Fruit fly (Drosophila melanogaster) whole organism, wandering third instar larva: Measurements from ENCODE around the gene CG7988.

Experiments used
- Abd-B ChIP-seq: fragments of >200 bp; optimal IDR thresholded peaks from 2 replicates; lab custom pipeline; 2017; ENCODE audit warnings: missing biosample characterization, missing genetic modification characterization
- CG32264 ChIP-seq: fragments of 200-800 bp; sonication (Bioruptor generic); optimal IDR thresholded peaks from 2 replicates; lab custom pipeline; 2016; ENCODE audit warnings: missing biosample characterization, missing genetic modification characterization
- CrebA ChIP-seq: fragments of 200-800 bp; sonication (Bioruptor generic); optimal IDR thresholded peaks from 2 replicates; lab custom pipeline; 2016; ENCODE audit warnings: missing biosample characterization, mild to moderate bottlenecking, missing genetic modification characterization, borderline replicate concordance
- Dfd ChIP-seq: fragments of >200 bp; optimal IDR thresholded peaks from 2 replicates; lab custom pipeline; 2017; ENCODE audit warnings: missing biosample characterization, missing genetic modification characterization
- Dif ChIP-seq: fragments of 200-275, 200-300 bp; sonication (Bioruptor generic); optimal IDR thresholded peaks from 2 replicates; lab custom pipeline; 2018; ENCODE audit warnings: missing biosample characterization, missing genetic modification characterization; ENCODE audit not compliant: partially characterized antibody
- GATAd ChIP-seq: sonication (Bioruptor generic); optimal IDR thresholded peaks from 2 replicates; lab custom pipeline; 2016; ENCODE audit warnings: missing biosample characterization, missing genetic modification characterization
- Hr83 ChIP-seq: fragments of 200-300 bp; sonication (Bioruptor generic); optimal IDR thresholded peaks from 2 replicates; lab custom pipeline; 2016; ENCODE audit warnings: missing biosample characterization, mild to moderate bottlenecking, missing genetic modification characterization, moderate library complexity; ENCODE audit not compliant: poor library complexity, severe bottlenecking
- Jra ChIP-seq: sonication (Bioruptor generic); optimal IDR thresholded peaks from 2 replicates; lab custom pipeline; 2016; ENCODE audit warnings: missing biosample characterization, missing genetic modification characterization
- Myc ChIP-seq: fragments of >200 bp; optimal IDR thresholded peaks from 2 replicates; lab custom pipeline; 2017
- OdsH ChIP-seq: fragments of 200-800 bp; sonication (Bioruptor generic); optimal IDR thresholded peaks from 2 replicates; lab custom pipeline; 2016; ENCODE audit warnings: missing biosample characterization, mild to moderate bottlenecking, missing genetic modification characterization
- Rel ChIP-seq, 2 experiments: fragments of 200-800 bp; sonication (Bioruptor generic) in 1 of 2; optimal IDR thresholded peaks; 2 replicates in 1 of 2; 3 replicates in 1 of 2; lab custom pipeline; 2016 to 2019; ENCODE audit warnings: mild to moderate bottlenecking in 2 of 2, missing biosample characterization in 2 of 2, missing genetic modification characterization in 2 of 2, moderate library complexity in 1 of 2
- Vsx2 ChIP-seq: fragments of 200-300, 225-300 bp; sonication (Bioruptor generic); optimal IDR thresholded peaks from 2 replicates; lab custom pipeline; 2018; ENCODE audit warnings: missing biosample characterization, missing genetic modification characterization; ENCODE audit not compliant: partially characterized antibody
- br ChIP-seq: fragments of 200-800 bp; sonication (Bioruptor generic); optimal IDR thresholded peaks from 2 replicates; lab custom pipeline; 2016; ENCODE audit warnings: missing biosample characterization, missing genetic modification characterization
- dl ChIP-seq, 2 experiments: fragments of 175-275, 200-275 bp in 1 of 2; fragments of 200-275 bp in 1 of 2; sonication (Bioruptor generic); optimal IDR thresholded peaks; lab custom pipeline; 2018; ENCODE audit warnings: mild to moderate bottlenecking in 2 of 2, missing biosample characterization in 2 of 2, missing genetic modification characterization in 2 of 2, moderate library complexity in 2 of 2; ENCODE audit not compliant: partially characterized antibody in 2 of 2, insufficient read depth in 1 of 2
- dsf ChIP-seq: sonication (Bioruptor generic); optimal IDR thresholded peaks from 2 replicates; lab custom pipeline; 2016; ENCODE audit warnings: missing biosample characterization, missing genetic modification characterization, borderline replicate concordance
- ey ChIP-seq: fragments of 200-800 bp; sonication (Bioruptor generic); optimal IDR thresholded peaks from 2 replicates; lab custom pipeline; 2016; ENCODE audit warnings: missing biosample characterization, missing genetic modification characterization
- foxo ChIP-seq, 2 experiments: fragments of 200-800 bp; sonication (Bioruptor generic); optimal IDR thresholded peaks; 2 replicates in 1 of 2; 3 replicates in 1 of 2; lab custom pipeline; 2016 to 2017; ENCODE audit warnings: missing biosample characterization in 2 of 2, missing genetic modification characterization in 2 of 2
- fru ChIP-seq: fragments of 200-800 bp; sonication (Bioruptor generic); optimal IDR thresholded peaks from 3 replicates; lab custom pipeline; 2016; ENCODE audit warnings: missing biosample characterization, mild to moderate bottlenecking, missing genetic modification characterization
- lola ChIP-seq: fragments of >200 bp; optimal IDR thresholded peaks from 2 replicates; lab custom pipeline; 2017; ENCODE audit warnings: missing biosample characterization, missing genetic modification characterization
- sv ChIP-seq: fragments of 200-800 bp; sonication (Bioruptor generic); optimal IDR thresholded peaks from 3 replicates; lab custom pipeline; 2016; ENCODE audit warnings: missing biosample characterization, missing genetic modification characterization
- usp ChIP-seq: fragments of >200 bp; optimal IDR thresholded peaks from 2 replicates; lab custom pipeline; 2017; ENCODE audit warnings: missing biosample characterization, missing genetic modification characterization

The CG7988 gene

DNA sequence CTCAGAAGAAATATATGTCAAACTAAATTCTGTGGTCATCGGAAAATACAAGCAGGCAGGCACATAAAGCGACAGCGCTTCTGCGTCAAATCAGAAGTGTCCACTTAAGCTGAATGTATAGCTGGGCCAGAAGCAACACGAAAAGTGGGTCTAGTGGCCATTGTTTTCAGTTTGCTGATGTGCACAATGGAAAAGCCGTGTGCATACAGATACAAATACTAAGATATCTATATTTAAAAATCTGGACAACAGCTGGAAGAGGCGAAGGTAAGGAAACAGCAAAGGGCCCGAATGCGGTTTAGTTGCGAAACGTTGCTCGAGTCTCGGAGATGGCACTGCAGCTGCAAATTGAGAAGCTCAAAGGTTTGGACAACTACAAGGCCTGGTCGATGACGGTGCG, 30.5 kb downstream of the CG7988 start, which contains the start of gene CG18598:
CG18598 (plus strand) TSS at position 301 of the 400 bp plus-strand sequence.
- TF ChIP-seq Dif (GFP tag; lab: Kevin White, UChicago) (no peak), br (GFP tag; lab: Kevin White, UChicago) (no peak), Abd-B (no peak), foxo (GFP tag; optimal IDR thresholded peaks at IDR 0.05; lab: Kevin White, UChicago) (no peak), CG32264 (GFP tag; lab: Kevin White, UChicago) (no peak), Myc (lab: Kevin White, UChicago) (no peak), GATAd (GFP tag; lab: Kevin White, UChicago) (no peak), OdsH (GFP tag; lab: Kevin White, UChicago) (no peak), lola (GFP tag; lab: Kevin White, UChicago) (no peak), dl (GFP tag; optimal IDR thresholded peaks at IDR 0.05; lab: Kevin White, UChicago; ENCODE audit: insufficient read depth in 1 of 2, partially characterized antibody in 2 of 2) (no peak), Rel (GFP tag; optimal IDR thresholded peaks at IDR 0.05; lab: Kevin White, UChicago) (no peak), Rel (tag; optimal IDR thresholded peaks at IDR 0.05; lab: Kevin White, UChicago) (no peak), usp (GFP tag; lab: Kevin White, UChicago) (no peak)

- no peak for TF ChIP-seq sv
- TF ChIP-seq Vsx2 (GFP tag; lab: Kevin White, UChicago), result no peak
These were observed 31.6 kb downstream of the CG7988 start for dm6 chr3R:18251876-18252275.

dm6 chr3R:18252578-18252977, 32.3 kb downstream of the CG7988 start, which contains the start of gene CG12320:
Gene CG12320 (minus strand): TSS chr3R:18252734.
- no peak for TF ChIP-seq Abd-B
- TF ChIP-seq Hr83 (GFP tag; lab: Kevin White, UChicago), result no peak
- TF ChIP-seq CrebA, result no peak
- no peak for TF ChIP-seq CG32264 (GFP tag; lab: Kevin White, UChicago)
- no peak for TF ChIP-seq OdsH (GFP tag; lab: Kevin White, UChicago)
- TF ChIP-seq dl (GFP tag; optimal IDR thresholded peaks at IDR 0.05; lab: Kevin White, UChicago; ENCODE audit: insufficient read depth in 1 of 2, partially characterized antibody in 2 of 2), result no peak
- no peak for TF ChIP-seq ey (GFP tag; lab: Kevin White, UChicago)
- TF ChIP-seq br (GFP tag; lab: Kevin White, UChicago), result no peak
- TF ChIP-seq Jra, result no peak
- no peak for TF ChIP-seq foxo (GFP tag; optimal IDR thresholded peaks at IDR 0.05; lab: Kevin White, UChicago)

DNA sequence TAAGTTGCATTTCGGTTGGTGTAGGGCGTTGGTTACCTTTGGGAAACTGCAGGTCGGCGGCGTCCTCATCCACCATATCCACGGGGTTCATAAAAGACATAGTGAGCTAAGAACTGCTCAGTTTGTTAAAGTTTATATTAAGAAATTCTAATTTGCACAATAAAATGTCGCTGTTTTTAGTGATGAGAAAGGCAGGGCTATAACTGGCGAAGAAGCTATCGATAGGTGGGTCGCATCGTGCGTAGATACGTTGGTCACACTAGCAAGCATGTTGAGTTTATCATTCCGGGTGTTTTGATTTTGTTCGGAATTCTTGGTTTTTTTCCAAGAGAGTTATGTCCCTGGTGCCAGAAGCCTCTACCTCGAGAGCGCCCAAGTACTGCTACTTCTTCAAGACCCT, 35.0 kb downstream of the CG7988 start, which contains the start of the genes Ada2a, Polr2D, Tgs1 and moi:
Ada2a (minus strand) TSS at position 207 of the 400 bp plus-strand sequence.
Polr2D (minus strand) TSS at position 207 of the 400 bp plus-strand sequence.
Tgs1 (plus strand) TSS at position 250 of the 400 bp plus-strand sequence.
moi (plus strand) TSS at position 250 of the 400 bp plus-strand sequence.
- no peak for TF ChIP-seq Abd-B
- TF ChIP-seq ey (GFP tag; lab: Kevin White, UChicago), result no peak
- TF ChIP-seq Hr83 (GFP tag; lab: Kevin White, UChicago), result peak; percentile 38
- TF ChIP-seq CrebA, result no peak
- peak; percentile 9 for TF ChIP-seq Myc (lab: Kevin White, UChicago)

DNA sequence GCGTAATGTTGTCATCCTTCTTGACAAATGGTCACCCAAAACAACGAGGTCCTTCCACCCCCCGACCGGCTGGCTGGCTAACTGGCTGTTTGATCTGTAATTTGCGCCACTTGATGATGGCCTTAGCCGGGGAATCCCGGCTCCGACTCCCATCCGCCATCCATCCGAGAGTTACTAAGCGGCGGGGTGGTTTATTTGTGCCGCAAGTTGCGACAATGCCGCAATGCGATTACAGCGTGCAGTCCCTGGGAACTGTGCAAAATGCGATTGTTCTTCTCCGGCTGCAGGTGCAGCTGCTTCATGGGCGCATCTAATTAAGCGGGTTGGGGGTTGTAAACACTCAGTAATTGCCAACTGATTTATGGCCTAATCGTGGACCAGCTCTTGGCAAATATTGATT, 39.7 kb downstream of the CG7988 start:
- no peak for TF ChIP-seq OdsH (GFP tag; lab: Kevin White, UChicago)
- no peak for TF ChIP-seq CG32264 (GFP tag; lab: Kevin White, UChicago)
- TF ChIP-seq, all 38 proteins: peak for 0

dm6 chr3R:18261602-18262001, 41.3 kb downstream of the CG7988 start:
- no peak for TF ChIP-seq Myc (lab: Kevin White, UChicago)
- no peak for TF ChIP-seq Hr83 (GFP tag; lab: Kevin White, UChicago)
- TF ChIP-seq, all 38 proteins: peak for 0

- TF ChIP-seq fru (GFP tag; lab: Kevin White, UChicago) (no peak), dsf (GFP tag; lab: Kevin White, UChicago) (no peak), Myc (lab: Kevin White, UChicago) (no peak), Dfd (GFP tag; lab: Kevin White, UChicago) (no peak)
These were observed 44.9 kb downstream of the CG7988 start for dm6 chr3R:18265275-18265674.

- TF ChIP-seq Vsx2 (GFP tag; lab: Kevin White, UChicago) (peak; percentile 44), GATAd (GFP tag; lab: Kevin White, UChicago) (no peak)
These were observed 46.3 kb downstream of the CG7988 start for dm6 chr3R:18266665-18267064.
